Worm (Caenorhabditis elegans): ENCODE measurements around the gene lgc-1.

The lgc-1 gene

DNA sequence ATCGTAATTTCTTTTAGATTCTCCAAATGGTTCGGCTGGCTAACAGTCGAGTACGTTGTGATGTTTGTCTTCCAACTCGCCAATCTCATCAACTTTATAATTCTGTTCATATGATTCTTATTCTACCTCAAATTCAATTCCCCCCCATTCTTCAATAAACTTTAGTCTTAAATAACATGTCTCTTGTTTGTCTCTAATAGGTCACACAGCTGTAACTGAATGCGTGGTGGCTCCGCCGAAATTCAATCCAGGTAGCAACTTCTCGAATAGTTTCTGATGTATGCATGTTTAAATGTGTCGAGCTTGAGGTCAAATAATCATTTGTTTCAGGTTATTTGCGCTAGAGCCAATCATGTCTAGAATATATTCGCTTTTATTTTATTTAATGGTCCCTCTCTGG is 3.9 kb downstream of the lgc-1 start, which contains the start of gene lgc-29:
lgc-29 (plus strand) TSS at position 301 of the 400 bp plus-strand sequence.
- TF ChIP-seq lin-32 (GFP tag; optimal IDR thresholded peaks at IDR 0.05) (no peak), hlh-1 (tag; optimal IDR thresholded peaks at IDR 0.05) (no peak), ceh-43 (GFP tag; optimal IDR thresholded peaks at IDR 0.05) (no peak), ces-1 (GFP tag; optimal IDR thresholded peaks at IDR 0.05) (no peak), unc-39 (tag; optimal IDR thresholded peaks at IDR 0.05) (no peak), nhr-12 (tag; optimal IDR thresholded peaks at IDR 0.05) (no peak), mab-5 (tag; optimal IDR thresholded peaks at IDR 0.05) (no peak), blmp-1 (tag; optimal IDR thresholded peaks at IDR 0.05) (no peak), sptf-1 (tag; optimal IDR thresholded peaks at IDR 0.05) (no peak)

DNA sequence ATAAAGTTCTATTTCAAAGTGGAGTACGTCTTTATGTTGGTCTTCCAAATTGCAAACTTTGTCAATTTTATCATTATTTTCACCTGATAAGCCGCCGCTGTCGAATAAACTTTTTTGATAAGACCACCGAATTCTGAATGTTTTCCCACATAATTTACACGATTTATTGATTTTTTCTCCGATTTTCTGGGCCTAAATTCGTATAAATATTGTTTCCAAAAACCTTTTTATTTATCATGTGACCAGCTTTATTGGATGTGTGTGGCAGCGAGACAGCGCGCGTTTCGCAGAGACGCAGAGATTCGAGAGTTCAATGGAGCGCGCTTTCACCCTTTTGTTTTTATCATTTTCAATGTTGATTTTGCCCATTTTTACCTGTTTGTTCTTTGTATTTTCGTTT is 8.2 kb downstream of the lgc-1 start:
- TF ChIP-seq pha-4 (tag; optimal IDR thresholded peaks at IDR 0.05) (no peak), ces-1 (GFP tag; optimal IDR thresholded peaks at IDR 0.05) (peak; percentile 70), nhr-76 (tag; optimal IDR thresholded peaks at IDR 0.05) (no peak), elt-3 (tag; optimal IDR thresholded peaks at IDR 0.05) (no peak), snpc-4 (tag; optimal IDR thresholded peaks at IDR 0.05) (no peak), zip-8 (tag; optimal IDR thresholded peaks at IDR 0.05) (no peak), blmp-1 (tag; optimal IDR thresholded peaks at IDR 0.05) (no peak), tbx-8 (GFP tag; optimal IDR thresholded peaks at IDR 0.05) (no peak), elt-1 (tag; optimal IDR thresholded peaks at IDR 0.05; ENCODE audit: borderline replicate concordance, insufficient read depth) (no peak), lsy-2 (tag; optimal IDR thresholded peaks at IDR 0.05) (peak; percentile 35), cnd-1 (tag; optimal IDR thresholded peaks at IDR 0.05) (no peak), ceh-39 (tag; optimal IDR thresholded peaks at IDR 0.05) (peak; percentile 32), hlh-1 (tag; optimal IDR thresholded peaks at IDR 0.05) (no peak), sptf-1 (tag; optimal IDR thresholded peaks at IDR 0.05) (no peak), unc-120 (tag; optimal IDR thresholded peaks at IDR 0.05; ENCODE audit: poor library complexity, severe bottlenecking) (no peak), bed-3 (GFP tag; optimal IDR thresholded peaks at IDR 0.05) (peak; percentile 32), drap-1 (GFP tag; optimal IDR thresholded peaks at IDR 0.05) (no peak), ztf-11 (tag; optimal IDR thresholded peaks at IDR 0.05) (no peak), ham-2 (GFP tag; optimal IDR thresholded peaks at IDR 0.05) (no peak), nhr-2 (tag; optimal IDR thresholded peaks at IDR 0.05) (no peak), ceh-43 (GFP tag; optimal IDR thresholded peaks at IDR 0.05) (no peak), lin-13 (tag; optimal IDR thresholded peaks at IDR 0.05) (no peak), ceh-83 (GFP tag; optimal IDR thresholded peaks at IDR 0.05) (no peak), mep-1 (tag; optimal IDR thresholded peaks at IDR 0.05) (peak; percentile 39), unc-39 (tag; optimal IDR thresholded peaks at IDR 0.05) (no peak), sem-2 (GFP tag; optimal IDR thresholded peaks at IDR 0.05) (no peak), lin-32 (GFP tag; optimal IDR thresholded peaks at IDR 0.05) (no peak), nhr-28 (tag; optimal IDR thresholded peaks at IDR 0.05) (no peak), unc-62 (GFP tag; optimal IDR thresholded peaks at IDR 0.05) (no peak), nhr-12 (tag; optimal IDR thresholded peaks at IDR 0.05) (no peak), flh-1 (GFP tag; optimal IDR thresholded peaks at IDR 0.05) (no peak), M03D4.4 (tag; optimal IDR thresholded peaks at IDR 0.05) (no peak), nhr-237 (tag; optimal IDR thresholded peaks at IDR 0.05) (peak; percentile 9), mab-5 (tag; optimal IDR thresholded peaks at IDR 0.05) (no peak), mls-2 (tag; optimal IDR thresholded peaks at IDR 0.05) (no peak)

DNA sequence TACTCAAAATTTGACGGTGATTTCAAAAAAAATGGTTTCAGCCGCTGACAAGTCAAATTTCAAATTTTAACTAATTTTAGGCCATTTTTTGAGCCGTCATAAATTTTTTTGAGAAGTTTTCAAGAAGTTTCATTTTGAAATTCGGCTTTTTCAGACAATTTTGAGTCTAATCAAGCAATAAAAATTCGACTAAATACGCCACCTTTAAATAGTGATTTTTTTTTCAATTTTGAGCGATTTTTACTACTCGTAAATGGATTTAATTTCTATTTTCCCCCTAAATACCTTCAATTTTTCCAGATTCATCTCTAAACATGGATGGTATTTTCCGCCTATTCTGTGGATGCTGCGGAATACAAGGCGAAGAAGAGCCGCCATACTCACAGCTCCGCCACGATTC is 9.4 kb downstream of the lgc-1 start, which contains the start of gene Y45G5AL.1:
Y45G5AL.1 (plus strand) TSS at position 301 of the 400 bp plus-strand sequence.
- TF ChIP-seq blmp-1 (tag; optimal IDR thresholded peaks at IDR 0.05) (no peak), nhr-2 (tag; optimal IDR thresholded peaks at IDR 0.05) (no peak), mab-5 (tag; optimal IDR thresholded peaks at IDR 0.05) (no peak), elt-1 (tag; optimal IDR thresholded peaks at IDR 0.05; ENCODE audit: borderline replicate concordance, insufficient read depth) (no peak), zip-8 (tag; optimal IDR thresholded peaks at IDR 0.05) (no peak), unc-39 (tag; optimal IDR thresholded peaks at IDR 0.05) (no peak), nhr-237 (tag; optimal IDR thresholded peaks at IDR 0.05) (no peak)

DNA sequence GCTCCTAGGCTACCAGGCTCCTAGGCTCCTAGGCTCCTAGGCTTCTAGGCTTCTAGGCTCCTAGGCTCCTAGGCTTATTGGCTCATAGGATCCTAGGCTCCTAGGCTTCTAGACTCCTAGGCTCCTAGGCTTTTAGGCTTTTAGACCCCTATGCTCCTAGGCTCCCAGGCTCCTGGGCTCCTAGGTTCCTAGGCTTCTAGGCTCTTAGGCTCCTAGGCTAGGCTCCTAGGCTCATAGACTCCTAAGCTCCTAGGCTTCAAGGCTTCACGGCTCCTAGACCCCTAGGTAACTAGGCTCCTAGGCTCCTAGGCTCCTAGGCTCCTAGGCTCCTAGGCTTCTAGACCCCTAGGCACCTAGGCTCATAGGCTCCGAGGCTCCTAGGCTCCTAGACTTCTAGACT is 16.6 kb downstream of the lgc-1 start:
- no peak for TF ChIP-seq cnd-1 (tag; optimal IDR thresholded peaks at IDR 0.05)
- TF ChIP-seq nhr-2 (tag; optimal IDR thresholded peaks at IDR 0.05), result no peak
- no peak for TF ChIP-seq mep-1 (tag; optimal IDR thresholded peaks at IDR 0.05)
- no peak for TF ChIP-seq snpc-4 (tag; optimal IDR thresholded peaks at IDR 0.05)
- no peak for TF ChIP-seq ceh-39 (tag; optimal IDR thresholded peaks at IDR 0.05)
- TF ChIP-seq blmp-1 (tag; optimal IDR thresholded peaks at IDR 0.05), result no peak
- TF ChIP-seq nhr-76 (tag; optimal IDR thresholded peaks at IDR 0.05), result no peak
- no peak for TF ChIP-seq ceh-83 (GFP tag; optimal IDR thresholded peaks at IDR 0.05)
- TF ChIP-seq ces-1 (GFP tag; optimal IDR thresholded peaks at IDR 0.05), result no peak
- TF ChIP-seq unc-120 (tag; optimal IDR thresholded peaks at IDR 0.05; ENCODE audit: poor library complexity, severe bottlenecking), result no peak
- no peak for TF ChIP-seq tbx-8 (GFP tag; optimal IDR thresholded peaks at IDR 0.05)
- TF ChIP-seq hlh-1 (tag; optimal IDR thresholded peaks at IDR 0.05), result no peak
- TF ChIP-seq flh-1 (GFP tag; optimal IDR thresholded peaks at IDR 0.05), result no peak
- no peak for TF ChIP-seq drap-1 (GFP tag; optimal IDR thresholded peaks at IDR 0.05)
- TF ChIP-seq ham-2 (GFP tag; optimal IDR thresholded peaks at IDR 0.05), result no peak
- no peak for TF ChIP-seq ztf-11 (tag; optimal IDR thresholded peaks at IDR 0.05)
- no peak for TF ChIP-seq pha-4 (tag; optimal IDR thresholded peaks at IDR 0.05)
- TF ChIP-seq elt-1 (tag; optimal IDR thresholded peaks at IDR 0.05; ENCODE audit: borderline replicate concordance, insufficient read depth), result no peak
- no peak for TF ChIP-seq unc-39 (tag; optimal IDR thresholded peaks at IDR 0.05)

Data from whole organism, mixed stage, embryonic.